Worm (Caenorhabditis elegans) whole organism, late embryonic: Measurements from ENCODE around the gene srbc-45.
A peak's percentile ranks its signal among the peaks of the same experiment; 100 is the strongest.

ENCODE experiments used
- C08G9.2 ChIP-seq: sonication (generic microtip); optimal IDR thresholded peaks from 2 replicates; lab custom pipeline; 2016; ENCODE audit warnings: mild to moderate bottlenecking, missing genetic modification characterization, moderate library complexity, missing compliant biosample characterization
- C38D4.7 ChIP-seq: fragments of 200-800 bp; sonication (Bioruptor generic); optimal IDR thresholded peaks from 2 replicates; lab custom pipeline; 2018; ENCODE audit warnings: mild to moderate bottlenecking, missing genetic modification characterization, moderate library complexity, missing compliant biosample characterization
- K02D7.2 ChIP-seq: sonication (generic microtip); optimal IDR thresholded peaks from 2 replicates; lab custom pipeline; 2017; ENCODE audit warnings: mild to moderate bottlenecking, missing genetic modification characterization, missing compliant biosample characterization
- K09A11.1 ChIP-seq: sonication (generic microtip); optimal IDR thresholded peaks from 2 replicates; lab custom pipeline; 2017; ENCODE audit warnings: antibody characterized with exemption, mild to moderate bottlenecking, missing genetic modification characterization, missing compliant biosample characterization; ENCODE audit not compliant: insufficient read depth
- T23F11.4 ChIP-seq: fragments of 200-800 bp; sonication (Bioruptor generic); optimal IDR thresholded peaks from 2 replicates; lab custom pipeline; 2018; ENCODE audit warnings: mild to moderate bottlenecking, missing genetic modification characterization, missing compliant biosample characterization
- Y22D7AL.16 ChIP-seq: sonication (generic microtip); optimal IDR thresholded peaks from 2 replicates; lab custom pipeline; 2016; ENCODE audit warnings: missing genetic modification characterization, missing compliant biosample characterization
- ahr-1 ChIP-seq: sonication (generic microtip); optimal IDR thresholded peaks from 2 replicates; lab custom pipeline; 2016; ENCODE audit warnings: missing genetic modification characterization, missing compliant biosample characterization
- ama-1 ChIP-seq: fragments of 150-350 bp; optimal IDR thresholded peaks from 2 replicates; lab custom pipeline; 2014
- ceh-18 ChIP-seq: sonication (generic microtip); optimal IDR thresholded peaks from 2 replicates; lab custom pipeline; 2016; ENCODE audit warnings: missing genetic modification characterization, missing compliant biosample characterization
- ceh-19 ChIP-seq: fragments of 200-800 bp; sonication (Bioruptor generic); optimal IDR thresholded peaks from 2 replicates; lab custom pipeline; 2018; ENCODE audit warnings: mild to moderate bottlenecking, missing genetic modification characterization, missing compliant biosample characterization
- ceh-22 ChIP-seq: sonication (generic microtip); optimal IDR thresholded peaks from 2 replicates; lab custom pipeline; 2017; ENCODE audit warnings: missing biosample characterization, missing genetic modification characterization
- ceh-24 ChIP-seq: sonication (generic microtip); optimal IDR thresholded peaks from 2 replicates; lab custom pipeline; 2016; ENCODE audit warnings: mild to moderate bottlenecking, missing genetic modification characterization, missing compliant biosample characterization
- ceh-30 ChIP-seq: fragments of 150-350 bp; optimal IDR thresholded peaks from 2 replicates; lab custom pipeline; 2014; ENCODE audit warnings: missing biosample characterization, missing genetic modification characterization
- ceh-31 ChIP-seq: sonication (generic microtip); optimal IDR thresholded peaks from 2 replicates; lab custom pipeline; 2016; ENCODE audit warnings: missing genetic modification characterization, missing compliant biosample characterization
- ceh-34 ChIP-seq: sonication (generic microtip); optimal IDR thresholded peaks from 2 replicates; lab custom pipeline; 2016; ENCODE audit warnings: mild to moderate bottlenecking, missing genetic modification characterization, missing compliant biosample characterization
- ceh-45 ChIP-seq: fragments of 200-800 bp; sonication (Bioruptor generic); IDR thresholded peaks from 2 replicates; pipeline ENCODE4 v1.3.6; 2022; ENCODE audit warnings: missing genetic modification reagents, missing genetic modification characterization, missing compliant biosample characterization
- ceh-9 ChIP-seq: sonication (generic microtip); optimal IDR thresholded peaks from 2 replicates; lab custom pipeline; 2016; ENCODE audit warnings: mild to moderate bottlenecking, missing genetic modification characterization, inconsistent platforms, missing compliant biosample characterization
- che-1 ChIP-seq: sonication (generic microtip); optimal IDR thresholded peaks from 2 replicates; lab custom pipeline; 2016; ENCODE audit warnings: mild to moderate bottlenecking, missing genetic modification characterization, missing compliant biosample characterization
- dmd-4 ChIP-seq: sonication (generic microtip); optimal IDR thresholded peaks from 2 replicates; lab custom pipeline; 2016; ENCODE audit warnings: borderline replicate concordance, missing genetic modification characterization, missing compliant biosample characterization
- dve-1 ChIP-seq: sonication (generic microtip); optimal IDR thresholded peaks from 2 replicates; lab custom pipeline; 2017; ENCODE audit warnings: antibody characterized with exemption, mild to moderate bottlenecking, missing genetic modification characterization, missing compliant biosample characterization
- elt-2 ChIP-seq: sonication (generic microtip); optimal IDR thresholded peaks from 2 replicates; lab custom pipeline; 2016; ENCODE audit warnings: missing genetic modification reagents, missing genetic modification characterization, missing compliant biosample characterization
- elt-4 ChIP-seq: sonication (generic microtip); optimal IDR thresholded peaks from 2 replicates; lab custom pipeline; 2016; ENCODE audit warnings: missing genetic modification characterization, missing compliant biosample characterization
- fax-1 ChIP-seq: sonication (generic microtip); optimal IDR thresholded peaks from 2 replicates; lab custom pipeline; 2016; ENCODE audit warnings: missing genotype, missing genetic modification characterization, missing compliant biosample characterization
- fkh-10 ChIP-seq: fragments of 150-350 bp; optimal IDR thresholded peaks from 2 replicates; lab custom pipeline; 2014; ENCODE audit warnings: missing biosample characterization, missing genetic modification reagents, missing genetic modification characterization
- fkh-6 ChIP-seq: sonication (generic microtip); optimal IDR thresholded peaks from 2 replicates; lab custom pipeline; 2016; ENCODE audit warnings: missing genetic modification characterization, missing compliant biosample characterization
- gmeb-2 ChIP-seq: sonication (generic microtip); optimal IDR thresholded peaks from 2 replicates; lab custom pipeline; 2016; ENCODE audit warnings: missing genetic modification characterization, inconsistent platforms, missing compliant biosample characterization
- hlh-13 ChIP-seq: fragments of 200-800 bp; sonication (Bioruptor generic); optimal IDR thresholded peaks from 2 replicates; lab custom pipeline; 2018; ENCODE audit warnings: mild to moderate bottlenecking, missing genetic modification characterization, missing compliant biosample characterization
- hlh-30 ChIP-seq: sonication (generic microtip); optimal IDR thresholded peaks from 2 replicates; lab custom pipeline; 2017; ENCODE audit warnings: antibody characterized with exemption, missing genetic modification characterization, missing compliant biosample characterization; ENCODE audit not compliant: insufficient read depth
- hlh-6 ChIP-seq: sonication (generic microtip); optimal IDR thresholded peaks from 2 replicates; lab custom pipeline; 2016; ENCODE audit warnings: missing genotype, missing genetic modification characterization, missing compliant biosample characterization
- hlh-8 ChIP-seq: sonication (generic microtip); optimal IDR thresholded peaks from 2 replicates; lab custom pipeline; 2016; ENCODE audit warnings: missing genotype, missing genetic modification characterization, missing compliant biosample characterization
- lim-6 ChIP-seq: sonication (generic microtip); optimal IDR thresholded peaks from 2 replicates; lab custom pipeline; 2016; ENCODE audit warnings: missing genetic modification characterization, missing compliant biosample characterization
- madf-2 ChIP-seq: sonication (generic microtip); optimal IDR thresholded peaks from 2 replicates; lab custom pipeline; 2017; ENCODE audit warnings: missing genetic modification characterization, missing compliant biosample characterization
- mec-3 ChIP-seq: sonication (generic microtip); optimal IDR thresholded peaks from 2 replicates; lab custom pipeline; 2016; ENCODE audit warnings: borderline replicate concordance, missing genetic modification characterization, missing compliant biosample characterization
- nfya-1 ChIP-seq: sonication (generic microtip); optimal IDR thresholded peaks from 2 replicates; lab custom pipeline; 2017; ENCODE audit warnings: missing genetic modification characterization, mild to moderate bottlenecking, missing compliant biosample characterization, antibody characterized with exemption, moderate library complexity
- nhr-11 ChIP-seq: fragments of 150-350 bp; optimal IDR thresholded peaks from 2 replicates; lab custom pipeline; 2014; ENCODE audit warnings: missing biosample characterization, missing genetic modification characterization
- odd-2 ChIP-seq: sonication (generic microtip); optimal IDR thresholded peaks from 2 replicates; lab custom pipeline; 2017; ENCODE audit warnings: antibody characterized with exemption, mild to moderate bottlenecking, missing genetic modification characterization, missing compliant biosample characterization
- pag-3 ChIP-seq: sonication (generic microtip); optimal IDR thresholded peaks from 2 replicates; lab custom pipeline; 2016; ENCODE audit warnings: missing compliant biosample characterization, missing genetic modification characterization, borderline replicate concordance
- pat-9 ChIP-seq: fragments of 200-800 bp; sonication (Bioruptor generic); optimal IDR thresholded peaks from 2 replicates; lab custom pipeline; 2018; ENCODE audit warnings: mild to moderate bottlenecking, missing genetic modification characterization, moderate library complexity, missing compliant biosample characterization
- pax-1 ChIP-seq: fragments of 150-350 bp; optimal IDR thresholded peaks from 2 replicates; lab custom pipeline; 2014; ENCODE audit warnings: missing biosample characterization, missing genetic modification characterization
- pha-2 ChIP-seq: sonication (generic microtip); optimal IDR thresholded peaks from 2 replicates; lab custom pipeline; 2017; ENCODE audit warnings: mild to moderate bottlenecking, missing genetic modification characterization, missing compliant biosample characterization
- pqm-1 ChIP-seq: sonication (generic microtip); optimal IDR thresholded peaks from 2 replicates; lab custom pipeline; 2016; ENCODE audit warnings: missing genetic modification characterization, missing compliant biosample characterization
- pros-1 ChIP-seq: fragments of 150-350 bp; optimal IDR thresholded peaks from 2 replicates; lab custom pipeline; 2014; ENCODE audit warnings: missing biosample characterization, missing genetic modification reagents, missing genetic modification characterization
- ref-2 ChIP-seq: sonication (generic microtip); optimal IDR thresholded peaks from 2 replicates; lab custom pipeline; 2016; ENCODE audit warnings: missing genetic modification characterization, missing compliant biosample characterization
- rnt-1 ChIP-seq: sonication (generic microtip); optimal IDR thresholded peaks from 2 replicates; lab custom pipeline; 2016; ENCODE audit warnings: missing genetic modification characterization, missing compliant biosample characterization
- sdc-2 ChIP-seq: sonication (generic microtip); optimal IDR thresholded peaks from 2 replicates; lab custom pipeline; 2016; ENCODE audit warnings: missing genotype, missing genetic modification characterization, missing compliant biosample characterization
- sox-4 ChIP-seq: sonication (generic microtip); optimal IDR thresholded peaks from 2 replicates; lab custom pipeline; 2017; ENCODE audit warnings: mild to moderate bottlenecking, missing genetic modification characterization, inconsistent platforms, missing compliant biosample characterization
- syd-9 ChIP-seq: sonication (generic microtip); optimal IDR thresholded peaks from 2 replicates; lab custom pipeline; 2016; ENCODE audit warnings: mild to moderate bottlenecking, missing genetic modification characterization, moderate library complexity, missing compliant biosample characterization
- tbx-2 ChIP-seq: sonication (generic microtip); optimal IDR thresholded peaks from 2 replicates; lab custom pipeline; 2016; ENCODE audit warnings: missing genetic modification characterization, missing compliant biosample characterization
- tbx-7 ChIP-seq: sonication (generic microtip); optimal IDR thresholded peaks from 2 replicates; lab custom pipeline; 2016; ENCODE audit warnings: missing genotype, missing genetic modification characterization, missing compliant biosample characterization
- ttx-3 ChIP-seq: sonication (generic microtip); optimal IDR thresholded peaks from 2 replicates; lab custom pipeline; 2016; ENCODE audit warnings: missing genetic modification reagents, missing genetic modification characterization, missing compliant biosample characterization
- unc-42 ChIP-seq: sonication (generic microtip); optimal IDR thresholded peaks from 2 replicates; lab custom pipeline; 2016; ENCODE audit warnings: missing genotype, missing genetic modification characterization, missing compliant biosample characterization

Gene srbc-45

DNA sequence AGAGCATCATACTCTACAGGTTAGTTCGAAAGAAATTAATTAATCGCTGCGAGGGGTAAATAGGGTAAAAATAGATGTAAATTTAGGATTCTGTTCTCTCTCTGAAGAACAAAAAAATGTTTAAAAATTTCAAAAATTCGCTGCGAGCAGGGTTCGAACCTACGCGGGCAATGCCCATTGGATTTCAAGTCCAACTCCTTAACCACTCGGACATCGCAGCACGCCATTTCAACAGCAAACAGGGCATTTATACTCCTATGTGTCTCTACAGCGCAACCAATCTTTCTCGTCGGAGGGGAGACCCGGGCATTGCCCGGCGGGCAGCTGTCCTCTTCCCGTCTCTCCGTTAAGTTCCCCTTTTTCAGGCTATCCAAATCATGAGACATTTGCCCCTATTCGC is 23.1 kb upstream of the srbc-45 start (continued):
- TF ChIP-seq T23F11.4 (GFP tag; lab: Kevin White, UChicago) = peak; percentile 90
- peak; percentile 92 for TF ChIP-seq pha-2 (tag; lab: Kevin White, UChicago)
- peak; percentile 96 for TF ChIP-seq hlh-6
- TF ChIP-seq pag-3 (tag; lab: Kevin White, UChicago) = peak; percentile 71
- TF ChIP-seq ceh-19 (GFP tag; lab: Kevin White, UChicago) = peak; percentile 95
- TF ChIP-seq ceh-34 (tag; lab: Kevin White, UChicago) = peak; percentile 89
- TF ChIP-seq syd-9 (tag; lab: Kevin White, UChicago) = peak; percentile 92
- peak; percentile 69 for TF ChIP-seq nfya-1 (tag; lab: Kevin White, UChicago)
- TF ChIP-seq K09A11.1 = peak; percentile 68
- peak; percentile 96 for TF ChIP-seq ceh-45 (GFP tag; lab: Robert Waterston, UW)
- peak; percentile 90 for TF ChIP-seq che-1 (tag; lab: Kevin White, UChicago)
- TF ChIP-seq lim-6 (tag; lab: Kevin White, UChicago) = peak; percentile 75
- TF ChIP-seq odd-2 (tag; lab: Kevin White, UChicago) = peak; percentile 76
- TF ChIP-seq fax-1 (tag; lab: Kevin White, UChicago) = peak; percentile 88
- TF ChIP-seq fkh-10 (GFP tag; lab: Kevin White, UChicago) = peak; percentile 81
- TF ChIP-seq hlh-30 (tag; lab: Kevin White, UChicago) = peak; percentile 30
- peak; percentile 84 for TF ChIP-seq ceh-9 (tag; lab: Kevin White, UChicago)
- peak; percentile 94 for TF ChIP-seq sox-4 (tag; lab: Kevin White, UChicago)
- peak; percentile 67 for TF ChIP-seq ahr-1 (tag; lab: Kevin White, UChicago)
- no peak for TF ChIP-seq ceh-22 (tag; lab: Kevin White, UChicago)
- TF ChIP-seq C08G9.2 (tag; lab: Kevin White, UChicago) = peak; percentile 80
- TF ChIP-seq tbx-7 (tag; lab: Kevin White, UChicago) = no peak
- peak; percentile 73 for TF ChIP-seq sdc-2 (tag; lab: Kevin White, UChicago)
- TF ChIP-seq hlh-13 (GFP tag; lab: Kevin White, UChicago) = peak; percentile 80
- peak; percentile 38 for TF ChIP-seq ceh-30 (tag; lab: Kevin White, UChicago)
- TF ChIP-seq rnt-1 (tag; lab: Kevin White, UChicago) = peak; percentile 69
- peak; percentile 96 for TF ChIP-seq elt-2 (tag; lab: Kevin White, UChicago)
- TF ChIP-seq pqm-1 (tag; lab: Kevin White, UChicago) = peak; percentile 78
- peak; percentile 73 for TF ChIP-seq ceh-31
- TF ChIP-seq gmeb-2 (tag; lab: Kevin White, UChicago) = peak; percentile 92
- no peak for TF ChIP-seq ama-1 (lab: Kevin White, UChicago)
- peak; percentile 89 for TF ChIP-seq C38D4.7 (GFP tag; lab: Kevin White, UChicago)
- TF ChIP-seq tbx-2 (tag; lab: Kevin White, UChicago) = peak; percentile 85
- TF ChIP-seq fkh-6 = peak; percentile 92
- peak; percentile 7 for TF ChIP-seq pax-1 (tag; lab: Kevin White, UChicago)
- peak; percentile 88 for TF ChIP-seq K02D7.2 (tag; lab: Kevin White, UChicago)
- TF ChIP-seq ceh-18 (tag; lab: Kevin White, UChicago) = peak; percentile 75
- no peak for TF ChIP-seq pros-1 (tag; lab: Kevin White, UChicago)
- peak; percentile 81 for TF ChIP-seq dve-1 (tag; lab: Kevin White, UChicago)
- no peak for TF ChIP-seq nhr-11
- TF ChIP-seq Y22D7AL.16 = peak; percentile 93
- peak; percentile 51 for TF ChIP-seq hlh-8 (tag; lab: Kevin White, UChicago)
- TF ChIP-seq elt-4 (tag; lab: Kevin White, UChicago) = peak; percentile 84
- TF ChIP-seq ref-2 (tag; lab: Kevin White, UChicago) = peak; percentile 91
- peak; percentile 68 for TF ChIP-seq unc-42 (tag; lab: Kevin White, UChicago)
- peak; percentile 80 for TF ChIP-seq dmd-4 (tag; lab: Kevin White, UChicago)
- TF ChIP-seq ceh-24 (tag; lab: Kevin White, UChicago) = peak; percentile 47
- TF ChIP-seq madf-2 (tag; lab: Kevin White, UChicago) = peak; percentile 91
- peak; percentile 88 for TF ChIP-seq ttx-3 (tag; lab: Kevin White, UChicago)
- no peak for TF ChIP-seq mec-3 (tag; lab: Kevin White, UChicago)
- peak; percentile 87 for TF ChIP-seq pat-9
